Worm (Caenorhabditis elegans) whole organism, L3 larva: ENCODE results near the gene syd-1.
A peak's percentile ranks its signal among the peaks of the same experiment; 100 is the strongest.

Source experiments
- R02D3.7 ChIP-seq: fragments of 150-350 bp; optimal IDR thresholded peaks from 2 replicates; lab custom pipeline; 2014; ENCODE audit warnings: missing biosample characterization, missing genetic modification characterization
- ceh-9 ChIP-seq: sonication (generic microtip); optimal IDR thresholded peaks from 2 replicates; lab custom pipeline; 2018; ENCODE audit warnings: missing biosample characterization, missing genetic modification characterization
- egl-27 ChIP-seq: sonication (generic microtip); optimal IDR thresholded peaks from 4 replicates; lab custom pipeline; 2017; ENCODE audit warnings: missing biosample characterization, missing genetic modification reagents, missing genetic modification characterization
- elt-1 ChIP-seq: fragments of 150-350 bp; optimal IDR thresholded peaks from 2 replicates; lab custom pipeline; 2014; ENCODE audit warnings: missing biosample characterization, missing genetic modification characterization
- eor-1 ChIP-seq, 2 experiments: fragments of 150-350 bp; optimal IDR thresholded peaks; 2 replicates each; lab custom pipeline; 2014 to 2018; ENCODE audit warnings: missing biosample characterization in 2 of 2, missing genetic modification characterization in 2 of 2
- lin-15B ChIP-seq: fragments of 150-350 bp; optimal IDR thresholded peaks from 2 replicates; lab custom pipeline; 2014; ENCODE audit warnings: missing biosample characterization, missing genetic modification characterization
- lin-39 ChIP-seq: fragments of 150-350 bp; optimal IDR thresholded peaks from 2 replicates; lab custom pipeline; 2018; ENCODE audit warnings: missing biosample characterization, missing genetic modification reagents, missing genetic modification characterization
- mdl-1 ChIP-seq: fragments of 150-350 bp; optimal IDR thresholded peaks from 2 replicates; lab custom pipeline; 2014; ENCODE audit warnings: missing biosample characterization, missing genetic modification characterization
- nfya-1 ChIP-seq: sonication (generic microtip); optimal IDR thresholded peaks from 2 replicates; lab custom pipeline; 2017; ENCODE audit warnings: missing genetic modification characterization, mild to moderate bottlenecking, missing compliant biosample characterization, antibody characterized with exemption, moderate library complexity; ENCODE audit not compliant: insufficient read depth
- nhr-11 ChIP-seq: fragments of 150-350 bp; optimal IDR thresholded peaks from 2 replicates; lab custom pipeline; 2014; ENCODE audit warnings: missing biosample characterization, missing genetic modification characterization
- nhr-12 ChIP-seq: fragments of 150-350 bp; optimal IDR thresholded peaks from 2 replicates; lab custom pipeline; 2014; ENCODE audit warnings: missing biosample characterization, missing genetic modification characterization
- nhr-23 ChIP-seq: fragments of 150-350 bp; optimal IDR thresholded peaks from 2 replicates; lab custom pipeline; 2014; ENCODE audit warnings: missing biosample characterization, missing genetic modification reagents, missing genetic modification characterization
- nhr-25 ChIP-seq: sonication (generic microtip); optimal IDR thresholded peaks from 2 replicates; lab custom pipeline; 2017; ENCODE audit warnings: missing biosample characterization, missing genetic modification characterization
- nhr-67 ChIP-seq: fragments of 150-350 bp; optimal IDR thresholded peaks from 2 replicates; lab custom pipeline; 2014; ENCODE audit warnings: missing biosample characterization, missing genetic modification characterization
- pha-4 ChIP-seq: fragments of 150-350 bp; optimal IDR thresholded peaks from 2 replicates; lab custom pipeline; 2014; ENCODE audit warnings: missing biosample characterization, missing genetic modification reagents, missing genetic modification characterization
- pqm-1 ChIP-seq: fragments of 150-350 bp; optimal IDR thresholded peaks from 2 replicates; lab custom pipeline; 2017; ENCODE audit warnings: missing biosample characterization, missing genetic modification characterization, inconsistent platforms
- snpc-4 ChIP-seq: fragments of 150-350 bp; optimal IDR thresholded peaks from 2 replicates; lab custom pipeline; 2014; ENCODE audit warnings: missing biosample characterization, missing genetic modification characterization
- ztf-11 ChIP-seq: fragments of 150-350 bp; optimal IDR thresholded peaks from 2 replicates; lab custom pipeline; 2014; ENCODE audit warnings: missing biosample characterization, missing genetic modification characterization

Gene syd-1

ce11 chrII:7537603-7538230, 57.0 kb downstream of the syd-1 start, which contains the start of gene nfi-1:
Gene nfi-1 (plus strand): TSS chrII:7538180.
- TF ChIP-seq mdl-1 (tag; lab: Kevin White, UChicago) (no peak), pha-4 (tag; lab: Kevin White, UChicago) (peak; percentile 81), nhr-67 (tag; lab: Kevin White, UChicago) (no peak), pqm-1 (tag; lab: Kevin White, UChicago) (no peak), nhr-12 (tag; lab: Kevin White, UChicago) (no peak), egl-27 (tag; lab: Kevin White, UChicago) (no peak), elt-1 (tag; lab: Kevin White, UChicago) (no peak), nhr-25 (tag; lab: Kevin White, UChicago) (peak; percentile 22), ztf-11 (tag; lab: Kevin White, UChicago) (no peak), lin-39 (tag; lab: Kevin White, UChicago) (peak; percentile 64), snpc-4 (peak; percentile 66), nhr-23 (tag; lab: Kevin White, UChicago) (peak; percentile 13), ceh-9 (tag; lab: Kevin White, UChicago) (no peak), nfya-1 (peak; percentile 79), nhr-11 (tag; lab: Kevin White, UChicago) (no peak), R02D3.7 (no peak), eor-1 (tag; optimal IDR thresholded peaks at IDR 0.05; lab: Kevin White, UChicago) (no peak), lin-15B (peak; percentile 68)
